Fruit fly (Drosophila melanogaster) whole organism, prepupa: ENCODE data around the gene CG5986.

ENCODE experiments used
- Blimp-1 ChIP-seq: fragments of 200-800 bp; sonication (Bioruptor generic); optimal IDR thresholded peaks from 3 replicates; lab custom pipeline; 2017; ENCODE audit warnings: missing biosample characterization, missing genetic modification characterization, mild to moderate bottlenecking, moderate library complexity, missing genetic modification reagents
- CG10631 ChIP-seq: fragments of 200-800 bp; sonication (Bioruptor generic); optimal IDR thresholded peaks from 2 replicates; lab custom pipeline; 2016; ENCODE audit warnings: missing biosample characterization, missing genetic modification characterization
- CG10669 ChIP-seq: fragments of 200-800 bp; sonication (Bioruptor generic); optimal IDR thresholded peaks from 3 replicates; lab custom pipeline; 2018; ENCODE audit warnings: missing biosample characterization, mild to moderate bottlenecking, missing genetic modification characterization, moderate library complexity
- CG11294 ChIP-seq: fragments of 200-800 bp; sonication (Bioruptor generic); IDR thresholded peaks from 2 replicates; pipeline ENCODE4 v1.3.6; 2022; ENCODE audit warnings: missing biosample characterization, missing genetic modification characterization
- CG11762 ChIP-seq: fragments of 200-800 bp; sonication (Bioruptor generic); optimal IDR thresholded peaks from 3 replicates; lab custom pipeline; 2016; ENCODE audit warnings: missing biosample characterization, missing genetic modification characterization; ENCODE audit not compliant: insufficient read depth
- CG11902 ChIP-seq: fragments of 200-800 bp; sonication (Bioruptor generic); optimal IDR thresholded peaks from 3 replicates; lab custom pipeline; 2016; ENCODE audit warnings: missing biosample characterization, missing genetic modification characterization
- CG15336 ChIP-seq: fragments of 200-800 bp; sonication (Bioruptor generic); IDR thresholded peaks from 2 replicates; pipeline ENCODE4 v1.3.6; 2022; ENCODE audit warnings: missing biosample characterization, missing genetic modification characterization
- CG16779 ChIP-seq: fragments of 200-800 bp; sonication (Bioruptor generic); optimal IDR thresholded peaks from 3 replicates; lab custom pipeline; 2017; ENCODE audit warnings: missing biosample characterization, mild to moderate bottlenecking, missing genetic modification characterization
- CG3032 ChIP-seq: fragments of 200-800 bp; optimal IDR thresholded peaks from 2 replicates; lab custom pipeline; 2019; ENCODE audit warnings: missing biosample characterization, mild to moderate bottlenecking, missing genetic modification characterization, moderate library complexity
- CG34406 ChIP-seq: fragments of 200-800 bp; sonication (Bioruptor generic); optimal IDR thresholded peaks from 3 replicates; lab custom pipeline; 2016; ENCODE audit warnings: missing biosample characterization, missing genetic modification characterization
- CG3919 ChIP-seq: fragments of 200-800 bp; sonication (Bioruptor generic); optimal IDR thresholded peaks from 3 replicates; lab custom pipeline; 2016; ENCODE audit warnings: missing biosample characterization, missing genetic modification characterization
- CG4318 ChIP-seq: fragments of 200-800 bp; sonication (Bioruptor generic); optimal IDR thresholded peaks from 3 replicates; lab custom pipeline; 2017; ENCODE audit warnings: missing biosample characterization, mild to moderate bottlenecking, missing genetic modification characterization
- CG6163 ChIP-seq: fragments of 200-800 bp; sonication (Bioruptor generic); IDR thresholded peaks from 3 replicates; pipeline ENCODE4 v1.3.6; 2022; ENCODE audit warnings: missing biosample characterization, missing genetic modification characterization
- CG6276 ChIP-seq: fragments of 200-800 bp; sonication (Bioruptor generic); optimal IDR thresholded peaks from 2 replicates; lab custom pipeline; 2017; ENCODE audit warnings: missing biosample characterization, mild to moderate bottlenecking, missing genetic modification characterization
- CG6808 ChIP-seq: fragments of 200-800 bp; sonication (Bioruptor generic); optimal IDR thresholded peaks from 3 replicates; lab custom pipeline; 2017; ENCODE audit warnings: missing biosample characterization, missing genetic modification characterization, mild to moderate bottlenecking, moderate library complexity, missing genetic modification reagents
- CG6854 ChIP-seq: fragments of 200-800 bp; sonication (Bioruptor generic); optimal IDR thresholded peaks from 2 replicates; lab custom pipeline; 2017; ENCODE audit warnings: missing biosample characterization, mild to moderate bottlenecking, missing genetic modification characterization
- CG7368 ChIP-seq: fragments of 200-800 bp; sonication (Bioruptor generic); optimal IDR thresholded peaks from 3 replicates; lab custom pipeline; 2016; ENCODE audit warnings: missing biosample characterization, missing genetic modification characterization
- CG8119 ChIP-seq: fragments of 200-800 bp; sonication (Bioruptor generic); IDR thresholded peaks from 3 replicates; pipeline ENCODE4 v1.3.6; 2022; ENCODE audit warnings: missing biosample characterization, missing genetic modification characterization
- CG8319 ChIP-seq: fragments of 200-800 bp; sonication (Bioruptor generic); optimal IDR thresholded peaks from 3 replicates; lab custom pipeline; 2016; ENCODE audit warnings: missing biosample characterization, missing genetic modification characterization
- CG8632 ChIP-seq: fragments of 200-800 bp; sonication (Bioruptor generic); optimal IDR thresholded peaks from 3 replicates; lab custom pipeline; 2016; ENCODE audit warnings: missing biosample characterization, missing genetic modification characterization
- CG9139 ChIP-seq: fragments of 200-800 bp; sonication (Bioruptor generic); optimal IDR thresholded peaks from 3 replicates; lab custom pipeline; 2017; ENCODE audit warnings: missing biosample characterization, mild to moderate bottlenecking, missing genetic modification characterization
- Eip75B ChIP-seq: fragments of 200-800 bp; sonication (Bioruptor generic); optimal IDR thresholded peaks from 3 replicates; lab custom pipeline; 2016; ENCODE audit warnings: missing biosample characterization, missing genetic modification characterization
- Eip93F ChIP-seq: fragments of 200-800 bp; sonication (Bioruptor generic); optimal IDR thresholded peaks from 2 replicates; lab custom pipeline; 2016; ENCODE audit warnings: missing biosample characterization, mild to moderate bottlenecking, missing genetic modification characterization
- Ets21C ChIP-seq: fragments of 200-800 bp; sonication (Bioruptor generic); optimal IDR thresholded peaks from 3 replicates; lab custom pipeline; 2016; ENCODE audit warnings: missing biosample characterization, missing genetic modification characterization
- Ets96B ChIP-seq: fragments of 200-800 bp; optimal IDR thresholded peaks from 2 replicates; lab custom pipeline; 2019; ENCODE audit warnings: missing biosample characterization, mild to moderate bottlenecking, missing genetic modification characterization, moderate library complexity
- Gug ChIP-seq: fragments of 200-800 bp; sonication (Bioruptor generic); IDR thresholded peaks from 2 replicates; pipeline ENCODE4 v1.3.6; 2022; ENCODE audit warnings: missing biosample characterization, missing genetic modification characterization
- Hr38 ChIP-seq: sonication (Bioruptor generic); optimal IDR thresholded peaks from 2 replicates; lab custom pipeline; 2016; ENCODE audit warnings: missing biosample characterization, missing genetic modification characterization
- Hr4 ChIP-seq: fragments of 200-800 bp; sonication (Bioruptor generic); optimal IDR thresholded peaks from 3 replicates; lab custom pipeline; 2016; ENCODE audit warnings: missing biosample characterization, missing genetic modification characterization
- Met ChIP-seq: fragments of 200-800 bp; sonication (Bioruptor generic); optimal IDR thresholded peaks from 3 replicates; lab custom pipeline; 2016; ENCODE audit warnings: missing biosample characterization, missing genetic modification characterization
- OdsH ChIP-seq: fragments of 200-800 bp; sonication (Bioruptor generic); optimal IDR thresholded peaks from 3 replicates; lab custom pipeline; 2016; ENCODE audit warnings: missing biosample characterization, missing genetic modification characterization
- Smox ChIP-seq: fragments of 200-800 bp; sonication (Bioruptor generic); optimal IDR thresholded peaks from 3 replicates; lab custom pipeline; 2016; ENCODE audit warnings: missing biosample characterization, missing genetic modification characterization
- Sox102F ChIP-seq: fragments of 200-800 bp; sonication (Bioruptor generic); optimal IDR thresholded peaks from 2 replicates; lab custom pipeline; 2016; ENCODE audit warnings: missing biosample characterization, mild to moderate bottlenecking, missing genetic modification characterization
- Sox14 ChIP-seq: fragments of 200-800 bp; sonication (Bioruptor generic); optimal IDR thresholded peaks from 3 replicates; lab custom pipeline; 2016; ENCODE audit warnings: missing biosample characterization, missing genetic modification characterization
- Sox15 ChIP-seq: fragments of 200-800 bp; sonication (Bioruptor generic); optimal IDR thresholded peaks from 3 replicates; lab custom pipeline; 2016; ENCODE audit warnings: missing biosample characterization, missing genetic modification characterization
- achi ChIP-seq: fragments of 200-800 bp; sonication (Bioruptor generic); optimal IDR thresholded peaks from 3 replicates; lab custom pipeline; 2016; ENCODE audit warnings: missing biosample characterization, missing genetic modification characterization
- acj6 ChIP-seq: fragments of 200-800 bp; sonication (Bioruptor generic); optimal IDR thresholded peaks from 3 replicates; lab custom pipeline; 2016; ENCODE audit warnings: missing biosample characterization, missing genetic modification characterization
- cyc ChIP-seq: fragments of 200-800 bp; sonication (Bioruptor generic); optimal IDR thresholded peaks from 3 replicates; lab custom pipeline; 2016; ENCODE audit warnings: missing biosample characterization, missing genetic modification characterization
- dac ChIP-seq: fragments of 200-800 bp; sonication (Bioruptor generic); optimal IDR thresholded peaks from 2 replicates; lab custom pipeline; 2017; ENCODE audit warnings: missing biosample characterization, mild to moderate bottlenecking, missing genetic modification characterization
- dsx ChIP-seq: fragments of 200-800 bp; optimal IDR thresholded peaks from 3 replicates; lab custom pipeline; 2019; ENCODE audit warnings: missing biosample characterization, mild to moderate bottlenecking, missing genetic modification characterization, moderate library complexity; ENCODE audit not compliant: poor library complexity, severe bottlenecking
- eg ChIP-seq: fragments of 200-800 bp; sonication (Bioruptor generic); IDR thresholded peaks from 3 replicates; pipeline ENCODE4 v1.3.6; 2022; ENCODE audit warnings: missing biosample characterization, missing genetic modification characterization
- esn ChIP-seq: fragments of 200-800 bp; sonication (Bioruptor generic); optimal IDR thresholded peaks from 2 replicates; lab custom pipeline; 2016; ENCODE audit warnings: missing biosample characterization, mild to moderate bottlenecking, missing genetic modification characterization, moderate library complexity
- fd59A ChIP-seq: fragments of 200-800 bp; sonication (Bioruptor generic); optimal IDR thresholded peaks from 2 replicates; lab custom pipeline; 2017; ENCODE audit warnings: missing biosample characterization, mild to moderate bottlenecking, missing genetic modification characterization, missing genetic modification reagents
- fkh ChIP-seq: fragments of 200-800 bp; sonication (Bioruptor generic); optimal IDR thresholded peaks from 3 replicates; lab custom pipeline; 2017; ENCODE audit warnings: missing biosample characterization, mild to moderate bottlenecking, missing genetic modification characterization, moderate library complexity
- net ChIP-seq: fragments of 200-800 bp; sonication (Bioruptor generic); optimal IDR thresholded peaks from 3 replicates; lab custom pipeline; 2016; ENCODE audit warnings: missing biosample characterization, missing genetic modification characterization
- pdm3 ChIP-seq: fragments of 200-800 bp; sonication (Bioruptor generic); optimal IDR thresholded peaks from 3 replicates; lab custom pipeline; 2016; ENCODE audit warnings: missing biosample characterization, missing genetic modification characterization
- spab ChIP-seq: fragments of 200-800 bp; sonication (Bioruptor generic); optimal IDR thresholded peaks from 2 replicates; lab custom pipeline; 2017; ENCODE audit warnings: missing biosample characterization, mild to moderate bottlenecking, missing genetic modification characterization, missing genetic modification reagents
- ss ChIP-seq, 2 experiments: fragments of 200-800 bp; sonication (Bioruptor generic); optimal IDR thresholded peaks; 2 replicates in 1 of 2; 3 replicates in 1 of 2; lab custom pipeline; 2017 to 2018; ENCODE audit warnings: mild to moderate bottlenecking in 2 of 2, missing biosample characterization in 2 of 2, missing genetic modification characterization in 2 of 2, moderate library complexity in 1 of 2
- vri ChIP-seq: fragments of 200-800 bp; sonication (Bioruptor generic); optimal IDR thresholded peaks from 3 replicates; lab custom pipeline; 2016; ENCODE audit warnings: missing biosample characterization, mild to moderate bottlenecking, missing genetic modification characterization

The CG5986 gene

dm6 chr3R:24046580-24047225 lies 887 bp upstream of the CG5986 start (continued):
- no peak for TF ChIP-seq fkh (GFP tag; lab: Kevin White, UChicago)
- peak; percentile 47 for TF ChIP-seq Eip93F (GFP tag; lab: Kevin White, UChicago)
- TF ChIP-seq CG3919: no peak
- TF ChIP-seq net (GFP tag; lab: Kevin White, UChicago): no peak
- TF ChIP-seq CG10669: no peak
- TF ChIP-seq achi (GFP tag; lab: Kevin White, UChicago): no peak
- no peak for TF ChIP-seq fd59A
- TF ChIP-seq CG7368 (GFP tag; lab: Kevin White, UChicago): no peak
- TF ChIP-seq Smox (GFP tag; lab: Kevin White, UChicago): no peak
- no peak for TF ChIP-seq Blimp-1
- TF ChIP-seq acj6 (GFP tag; lab: Kevin White, UChicago): no peak
- no peak for TF ChIP-seq esn (GFP tag; lab: Kevin White, UChicago)
- no peak for TF ChIP-seq CG8632
- TF ChIP-seq CG10631 (GFP tag; lab: Kevin White, UChicago): no peak
- TF ChIP-seq Sox14: peak; percentile 99
- TF ChIP-seq CG8319 (GFP tag; lab: Kevin White, UChicago): no peak
- TF ChIP-seq spab: no peak
- TF ChIP-seq CG6276 (GFP tag; lab: Kevin White, UChicago): no peak
- TF ChIP-seq Met (GFP tag; lab: Kevin White, UChicago): peak; percentile 28
- no peak for TF ChIP-seq pdm3
- peak in 1 of 2 experiments; percentile 23 for TF ChIP-seq ss (GFP tag; optimal IDR thresholded peaks at IDR 0.05; lab: Kevin White, UChicago)

- TF ChIP-seq OdsH: no peak
- peak; percentile 12 for TF ChIP-seq CG8632
- peak; percentile 59 for TF ChIP-seq Sox102F (GFP tag; lab: Kevin White, UChicago)
- no peak for TF ChIP-seq CG15336 (GFP tag; lab: Robert Waterston, UW)
- no peak for TF ChIP-seq CG7368 (GFP tag; lab: Kevin White, UChicago)
- TF ChIP-seq Sox14: peak; percentile 80
- peak; percentile 23; the same call in 1 of the 3 replicates for TF ChIP-seq CG6163 (GFP tag; lab: Robert Waterston, UW)
- peak; percentile 43 for TF ChIP-seq Hr4 (GFP tag; lab: Kevin White, UChicago)
- peak; percentile 12 for TF ChIP-seq Ets96B (tag; lab: Kevin White, UChicago)
- no peak for TF ChIP-seq spab
- no peak for TF ChIP-seq Smox (GFP tag; lab: Kevin White, UChicago)
- TF ChIP-seq Gug (GFP tag; lab: Robert Waterston, UW): no peak
- 0 out of 3 replicates have a peak, but pooled peaks have one; percentile 20 for TF ChIP-seq eg (GFP tag; lab: Robert Waterston, UW)
- peak; percentile 16 for TF ChIP-seq CG6808 (GFP tag; lab: Kevin White, UChicago)
- peak; percentile 25 to 33 for TF ChIP-seq ss (GFP tag; optimal IDR thresholded peaks at IDR 0.05; lab: Kevin White, UChicago)
- TF ChIP-seq Eip75B: peak; percentile 49
- TF ChIP-seq Ets21C (GFP tag; lab: Kevin White, UChicago): peak; percentile 46
- peak; percentile 63 for TF ChIP-seq esn (GFP tag; lab: Kevin White, UChicago)
- no peak for TF ChIP-seq dac (GFP tag; lab: Kevin White, UChicago)
- TF ChIP-seq CG16779 (tag; lab: Kevin White, UChicago): peak; percentile 31
- no peak for TF ChIP-seq Blimp-1
- TF ChIP-seq CG3032 (tag; lab: Kevin White, UChicago): peak; percentile 44
- no peak for TF ChIP-seq CG9139 (GFP tag; lab: Kevin White, UChicago)
- TF ChIP-seq Sox15 (GFP tag; lab: Kevin White, UChicago): no peak
- TF ChIP-seq CG8119: no peak; the same call in 2 of the 3 replicates
- peak; percentile 59 for TF ChIP-seq CG34406 (GFP tag; lab: Kevin White, UChicago)
- peak; percentile 45 for TF ChIP-seq CG3919
- peak; percentile 39 for TF ChIP-seq dsx
- TF ChIP-seq Hr38: no peak
- TF ChIP-seq vri: peak; percentile 93
- TF ChIP-seq CG4318: no peak
- TF ChIP-seq CG10631 (GFP tag; lab: Kevin White, UChicago): peak; percentile 11
- TF ChIP-seq cyc (GFP tag; lab: Kevin White, UChicago): peak; percentile 41
- no peak for TF ChIP-seq CG6854 (GFP tag; lab: Kevin White, UChicago)
- TF ChIP-seq CG11294 (GFP tag; lab: Robert Waterston, UW): no peak
- no peak for TF ChIP-seq CG11762 (GFP tag; lab: Kevin White, UChicago)
- TF ChIP-seq CG11902 (GFP tag; lab: Kevin White, UChicago): no peak
Measured at dm6 chr3R:24047998-24048511, 465 bp downstream of the CG5986 start, which contains the start of gene Rox8. Rox8 (minus strand) TSS chr3R:24048265.
